Worm (Caenorhabditis elegans): ENCODE results near the gene sem-5.

The sem-5 gene

DNA sequence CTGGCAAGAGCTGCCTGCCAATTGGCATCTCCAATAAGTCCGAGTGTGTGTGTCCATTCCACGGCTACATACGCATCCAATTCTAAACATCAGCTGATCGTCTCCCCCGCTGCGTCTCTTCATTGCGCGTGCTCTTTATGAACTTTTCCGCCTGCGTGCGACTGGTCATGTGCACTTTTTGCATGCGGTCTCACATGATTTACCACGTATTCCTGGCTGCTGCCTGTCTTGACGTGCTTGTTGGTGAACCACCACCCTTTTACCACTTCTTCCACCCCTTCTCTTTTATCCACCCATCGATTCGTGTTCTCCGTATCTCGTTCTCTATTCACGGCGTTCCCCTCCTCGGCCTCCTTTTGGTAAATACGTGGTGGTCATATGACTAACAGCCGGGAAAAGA lies 9.9 kb downstream of the sem-5 start (continued):
- TF ChIP-seq fkh-6 (tag; optimal IDR thresholded peaks at IDR 0.05) = peak; percentile 44
- no peak for TF ChIP-seq pax-1 (tag; optimal IDR thresholded peaks at IDR 0.05)

DNA sequence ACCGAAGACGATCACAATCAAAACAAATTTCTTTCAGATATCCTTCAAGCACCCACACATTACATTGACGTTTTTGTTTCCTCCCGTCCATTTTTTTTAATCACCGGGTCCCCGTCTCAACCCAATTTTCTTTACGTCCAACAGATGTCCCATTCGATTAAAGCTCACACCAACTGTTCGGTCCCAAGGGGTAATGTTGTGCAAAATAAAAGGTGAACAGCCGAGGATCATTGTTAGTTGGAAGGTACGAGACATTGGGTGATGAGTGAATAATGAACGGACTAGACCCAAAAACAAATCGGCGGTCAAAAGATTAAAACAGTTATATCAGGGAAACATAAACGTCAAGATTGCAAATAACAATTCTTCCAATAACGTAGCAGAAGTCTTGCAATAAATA lies 16.1 kb downstream of the sem-5 start:
- peak; percentile 35 for TF ChIP-seq unc-55 (GFP tag; optimal IDR thresholded peaks at IDR 0.05)
- TF ChIP-seq hlh-30 (tag; optimal IDR thresholded peaks at IDR 0.05; ENCODE audit: insufficient read depth) = no peak

DNA sequence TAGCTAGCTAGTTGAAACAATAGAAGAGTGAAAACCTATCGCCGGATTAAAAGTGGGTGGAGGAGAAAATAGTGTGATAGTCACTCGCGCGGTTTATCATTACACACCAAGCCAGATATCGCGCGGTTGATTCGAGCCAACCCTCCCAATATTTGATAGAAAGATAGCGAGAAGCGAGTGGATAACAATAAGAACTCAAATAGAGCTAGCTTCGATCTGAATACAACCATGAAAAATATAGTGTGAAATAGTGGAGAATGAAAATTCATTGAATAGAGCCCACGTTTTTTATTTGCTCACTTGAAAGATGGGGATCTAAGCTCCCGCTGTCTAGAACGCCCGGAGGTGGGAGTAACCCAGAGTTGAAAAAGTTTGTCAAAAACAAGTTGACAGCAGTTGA lies 16.5 kb downstream of the sem-5 start, which contains the start of gene tnt-3:
Gene tnt-3, minus strand, starts transcription at position 101 of the 400 bp plus-strand sequence.
- no peak for TF ChIP-seq pros-1 (tag; optimal IDR thresholded peaks at IDR 0.05)
- TF ChIP-seq sdc-2 (tag; optimal IDR thresholded peaks at IDR 0.05) = no peak

DNA sequence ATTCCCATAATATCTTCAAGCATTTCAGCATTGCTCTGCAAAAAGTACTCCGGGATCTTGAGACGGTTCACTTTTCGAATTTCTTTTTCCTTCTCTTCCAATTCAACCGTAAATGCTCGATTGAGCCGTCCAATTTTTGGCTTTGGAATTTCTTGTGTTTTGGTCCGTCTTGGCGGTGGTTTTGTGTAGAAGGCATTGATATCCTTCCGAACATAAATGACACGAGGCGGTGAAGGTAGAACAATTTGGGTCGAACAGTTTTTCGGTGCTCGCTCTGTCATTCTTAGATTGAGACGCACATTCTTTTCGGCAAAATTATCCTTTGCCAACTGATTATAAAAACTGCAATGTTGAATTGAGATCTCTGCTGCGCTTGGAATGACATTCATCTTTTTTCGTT lies 18.8 kb downstream of the sem-5 start:
- TF ChIP-seq nhr-11 (tag; optimal IDR thresholded peaks at IDR 0.05) (no peak), dmd-4 (tag; optimal IDR thresholded peaks at IDR 0.05; ENCODE audit: borderline replicate concordance) (no peak), C38D4.7 (GFP tag; optimal IDR thresholded peaks at IDR 0.05) (no peak), ceh-14 (tag; optimal IDR thresholded peaks at IDR 0.05) (no peak), elt-4 (tag; optimal IDR thresholded peaks at IDR 0.05) (no peak), ama-1 (optimal IDR thresholded peaks at IDR 0.05) (no peak), hlh-15 (tag; optimal IDR thresholded peaks at IDR 0.05) (no peak), pha-4 (tag; optimal IDR thresholded peaks at IDR 0.05) (no peak), ttx-3 (tag; optimal IDR thresholded peaks at IDR 0.05) (no peak), fkh-10 (GFP tag; optimal IDR thresholded peaks at IDR 0.05) (no peak), unc-86 (tag; optimal IDR thresholded peaks at IDR 0.05) (no peak), unc-42 (tag; optimal IDR thresholded peaks at IDR 0.05) (no peak), pat-9 (tag; optimal IDR thresholded peaks at IDR 0.05) (no peak), rnt-1 (tag; optimal IDR thresholded peaks at IDR 0.05) (no peak), elt-2 (tag; optimal IDR thresholded peaks at IDR 0.05) (no peak), pha-2 (tag; optimal IDR thresholded peaks at IDR 0.05) (no peak), fax-1 (tag; optimal IDR thresholded peaks at IDR 0.05) (no peak)

DNA sequence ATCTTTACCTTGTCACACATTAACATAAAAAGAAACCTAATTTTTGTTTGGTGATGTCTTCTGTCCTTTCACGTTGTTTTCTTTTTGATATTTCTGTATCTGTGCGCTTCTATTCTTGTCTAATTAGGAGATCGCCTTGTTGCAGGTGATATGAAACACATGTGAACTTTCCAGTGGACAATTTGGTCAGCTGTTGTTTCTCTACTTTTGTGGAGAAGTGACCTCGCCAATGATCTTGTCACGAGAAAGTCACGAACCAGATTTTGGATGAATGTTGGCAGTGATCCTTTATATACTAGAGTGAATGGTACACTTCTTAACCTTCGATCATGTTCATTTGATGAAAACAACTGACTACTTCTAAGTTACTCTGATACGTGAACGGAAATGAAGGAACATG lies 29.1 kb downstream of the sem-5 start:
- TF ChIP-seq ttx-3 (tag; optimal IDR thresholded peaks at IDR 0.05) (no peak), elt-2 (tag; optimal IDR thresholded peaks at IDR 0.05) (no peak), ceh-14 (tag; optimal IDR thresholded peaks at IDR 0.05) (no peak), unc-86 (tag; optimal IDR thresholded peaks at IDR 0.05) (no peak), hlh-6 (tag; optimal IDR thresholded peaks at IDR 0.05) (no peak), madf-2 (tag; optimal IDR thresholded peaks at IDR 0.05) (no peak), nhr-232 (tag; optimal IDR thresholded peaks at IDR 0.05) (no peak), hlh-30 (tag; optimal IDR thresholded peaks at IDR 0.05; ENCODE audit: insufficient read depth) (no peak), pax-1 (tag; optimal IDR thresholded peaks at IDR 0.05) (no peak)

DNA sequence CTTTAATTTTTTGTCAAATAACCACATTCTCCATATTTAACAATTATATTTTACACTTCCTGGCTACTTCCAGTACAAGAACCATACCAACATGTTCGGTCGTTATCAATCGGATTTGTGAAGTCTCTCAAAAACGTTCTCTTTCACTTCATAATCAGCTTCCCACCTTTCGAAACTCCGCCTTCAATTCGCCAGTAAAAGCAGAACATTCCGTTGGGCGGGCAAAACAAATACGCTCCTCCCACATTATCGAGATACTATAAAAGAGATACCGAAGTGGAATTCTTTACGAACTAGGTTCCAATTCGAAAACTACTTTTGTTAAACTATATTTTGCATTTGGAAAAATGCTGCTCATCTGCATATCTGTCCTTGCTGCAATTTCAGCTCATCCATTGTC lies 31.1 kb downstream of the sem-5 start, which contains the start of gene zig-3:
Gene zig-3, plus strand, starts transcription at position 301 of the 400 bp plus-strand sequence.
- TF ChIP-seq ceh-18 (tag; optimal IDR thresholded peaks at IDR 0.05) (no peak), tbx-2 (tag; optimal IDR thresholded peaks at IDR 0.05) (no peak), hlh-13 (GFP tag; optimal IDR thresholded peaks at IDR 0.05) (no peak), unc-3 (GFP tag; conservative IDR thresholded peaks at IDR 0.05) (no peak), unc-3 (tag; optimal IDR thresholded peaks at IDR 0.05) (no peak), madf-2 (tag; optimal IDR thresholded peaks at IDR 0.05) (no peak)

DNA sequence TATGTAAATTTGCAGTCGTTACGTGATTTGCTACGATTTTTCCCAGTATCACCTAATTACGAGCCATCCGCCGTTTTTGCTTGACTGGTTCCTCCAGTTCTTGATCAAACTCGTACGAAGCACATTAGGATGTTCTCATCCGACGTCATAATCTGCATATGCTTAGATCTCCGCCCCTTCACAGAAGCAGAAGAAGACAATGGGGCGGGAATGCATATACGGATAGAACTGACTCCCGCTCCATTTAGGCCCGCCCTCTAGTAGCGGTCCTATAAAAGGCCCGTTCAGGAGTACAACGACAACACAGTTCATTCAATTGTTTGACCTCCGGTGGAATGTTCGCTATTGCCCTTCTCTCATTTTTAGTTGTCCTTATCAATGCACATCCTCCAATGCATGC lies 36.4 kb downstream of the sem-5 start, which contains the start of gene zig-4:
Gene zig-4, plus strand, starts transcription at position 301 of the 400 bp plus-strand sequence.
- TF ChIP-seq odd-2 (tag; optimal IDR thresholded peaks at IDR 0.05) = no peak
